Worm (Caenorhabditis elegans): Measurements from ENCODE around the gene ZK643.2.
A peak's percentile ranks its signal among the peaks of the same experiment; 100 is the strongest.

Gene ZK643.2

ce11 chrIII:8956146-8956646 lies at the start of gene ZK643.2, which contains the start of gene ZK643.5:
Gene ZK643.2 (plus strand): TSS chrIII:8956540.
Gene ZK643.5 (minus strand): TSS chrIII:8956196.
- no peak for TF ChIP-seq ceh-82 (tag; optimal IDR thresholded peaks at IDR 0.05)
- no peak for TF ChIP-seq mbf-1 (tag; optimal IDR thresholded peaks at IDR 0.05)
- TF ChIP-seq nhr-6 (tag; optimal IDR thresholded peaks at IDR 0.05): peak; percentile 30
- no peak for TF ChIP-seq nhr-129 (tag; optimal IDR thresholded peaks at IDR 0.05)
- no peak for TF ChIP-seq alr-1 (tag; optimal IDR thresholded peaks at IDR 0.05)
- TF ChIP-seq dmd-4 (tag; optimal IDR thresholded peaks at IDR 0.05): no peak
- TF ChIP-seq lin-13 (GFP tag; optimal IDR thresholded peaks at IDR 0.05): peak; percentile 59
- peak; percentile 7 for TF ChIP-seq lin-11 (tag; optimal IDR thresholded peaks at IDR 0.05)
- no peak for TF ChIP-seq Y55F3AM.14 (GFP tag; optimal IDR thresholded peaks at IDR 0.05)
- TF ChIP-seq snpc-4 (tag; optimal IDR thresholded peaks at IDR 0.05): peak; percentile 33
- no peak for TF ChIP-seq ztf-11 (tag; optimal IDR thresholded peaks at IDR 0.05)
- TF ChIP-seq fos-1 (tag; optimal IDR thresholded peaks at IDR 0.05): no peak
- TF ChIP-seq elt-3 (tag; optimal IDR thresholded peaks at IDR 0.05): no peak
- no peak for TF ChIP-seq nhr-77 (tag; optimal IDR thresholded peaks at IDR 0.05)
- TF ChIP-seq peb-1 (tag; optimal IDR thresholded peaks at IDR 0.05): no peak
- TF ChIP-seq sem-4 (tag; optimal IDR thresholded peaks at IDR 0.05): peak; percentile 50
- TF ChIP-seq ama-1 (optimal IDR thresholded peaks at IDR 0.05): no peak
- no peak for TF ChIP-seq R02D3.7 (tag; optimal IDR thresholded peaks at IDR 0.05)
- TF ChIP-seq nhr-10 (tag; optimal IDR thresholded peaks at IDR 0.05): no peak
- no peak for TF ChIP-seq aly-2 (tag; optimal IDR thresholded peaks at IDR 0.05)
- peak; percentile 75 for TF ChIP-seq sma-9 (GFP tag; optimal IDR thresholded peaks at IDR 0.05)
- no peak for TF ChIP-seq sma-9 (tag; optimal IDR thresholded peaks at IDR 0.05)
- no peak for TF ChIP-seq unc-39 (tag; optimal IDR thresholded peaks at IDR 0.05)
- no peak for TF ChIP-seq lin-39 (tag; optimal IDR thresholded peaks at IDR 0.05)
- peak; percentile 79 for TF ChIP-seq C34F6.9 (tag; optimal IDR thresholded peaks at IDR 0.05)
- no peak for TF ChIP-seq nhr-12 (tag; optimal IDR thresholded peaks at IDR 0.05)
- TF ChIP-seq zag-1 (tag; optimal IDR thresholded peaks at IDR 0.05): peak; percentile 4
- TF ChIP-seq lsy-2 (tag; optimal IDR thresholded peaks at IDR 0.05): peak; percentile 81 to 97
- no peak for TF ChIP-seq unc-62 (GFP tag; optimal IDR thresholded peaks at IDR 0.05)
- no peak for TF ChIP-seq nhr-25 (tag; optimal IDR thresholded peaks at IDR 0.05)
- peak; percentile 89 for TF ChIP-seq unc-55 (GFP tag; optimal IDR thresholded peaks at IDR 0.05)
- TF ChIP-seq egl-27 (tag; optimal IDR thresholded peaks at IDR 0.05): no peak
- TF ChIP-seq ztf-1 (GFP tag; conservative IDR thresholded peaks at IDR 0.05): no peak
- TF ChIP-seq gmeb-1 (tag; optimal IDR thresholded peaks at IDR 0.05): peak; percentile 72
- TF ChIP-seq nhr-237 (tag; optimal IDR thresholded peaks at IDR 0.05): no peak
- TF ChIP-seq blmp-1 (tag; optimal IDR thresholded peaks at IDR 0.05; ENCODE audit: insufficient read depth): no peak
- peak; percentile 35 for TF ChIP-seq nhr-21 (tag; optimal IDR thresholded peaks at IDR 0.05)
- TF ChIP-seq elt-1 (tag; optimal IDR thresholded peaks at IDR 0.05): no peak
- no peak for TF ChIP-seq ceh-16 (tag; optimal IDR thresholded peaks at IDR 0.05)
- TF ChIP-seq ZK546.5 (tag; optimal IDR thresholded peaks at IDR 0.05): no peak
- no peak for TF ChIP-seq mdl-1 (tag; optimal IDR thresholded peaks at IDR 0.05)
- no peak for TF ChIP-seq skn-1 (tag; optimal IDR thresholded peaks at IDR 0.05)
- TF ChIP-seq crh-2 (tag; optimal IDR thresholded peaks at IDR 0.05): peak; percentile 73
- TF ChIP-seq nhr-23 (tag; optimal IDR thresholded peaks at IDR 0.05): no peak
- TF ChIP-seq nhr-11 (tag; optimal IDR thresholded peaks at IDR 0.05): no peak
- peak; percentile 65 for TF ChIP-seq F13H6.1 (tag; optimal IDR thresholded peaks at IDR 0.05)
- TF ChIP-seq mab-5 (tag; optimal IDR thresholded peaks at IDR 0.05): peak; percentile 52
- no peak for TF ChIP-seq ztf-4 (tag; optimal IDR thresholded peaks at IDR 0.05)
- TF ChIP-seq sma-3 (GFP tag; optimal IDR thresholded peaks at IDR 0.05): peak; percentile 53

Data from whole organism, L2 larva.